Worm (Caenorhabditis elegans) whole organism, midembryonic: ENCODE data around the gene cpg-23.

Experiments
- T22C8.4 ChIP-seq: fragments of 200-800 bp; sonication (Bioruptor generic); IDR thresholded peaks from 2 replicates; pipeline ENCODE4 v1.3.6; 2022; ENCODE audit warnings: missing genetic modification characterization, missing compliant biosample characterization
- flt-1 ChIP-seq: fragments of 200-800 bp; sonication (Bioruptor generic); IDR thresholded peaks from 2 replicates; pipeline ENCODE4 v1.3.6; 2022; ENCODE audit warnings: missing genetic modification characterization, missing compliant biosample characterization
- ref-1 ChIP-seq: fragments of 200-800 bp; sonication (Bioruptor generic); conservative IDR thresholded peaks from 2 replicates; pipeline ENCODE4 v1.3.6; 2022; ENCODE audit warnings: missing genetic modification reagents, missing genetic modification characterization, missing compliant biosample characterization
- tab-1 ChIP-seq: fragments of 200-800 bp; sonication (Bioruptor generic); IDR thresholded peaks from 2 replicates; pipeline ENCODE4 v1.3.6; 2022; ENCODE audit warnings: missing genetic modification characterization, missing compliant biosample characterization
- ztf-23 ChIP-seq: fragments of 200-800 bp; sonication (Bioruptor generic); IDR thresholded peaks from 2 replicates; pipeline ENCODE4 v1.3.6; 2022; ENCODE audit warnings: missing genetic modification reagents, missing genetic modification characterization, missing compliant biosample characterization
- ztf-29 ChIP-seq: fragments of 200-800 bp; sonication (Bioruptor generic); IDR thresholded peaks from 2 replicates; pipeline ENCODE4 v1.3.6; 2022; ENCODE audit warnings: missing genetic modification reagents, missing genetic modification characterization, missing compliant biosample characterization

DNA sequence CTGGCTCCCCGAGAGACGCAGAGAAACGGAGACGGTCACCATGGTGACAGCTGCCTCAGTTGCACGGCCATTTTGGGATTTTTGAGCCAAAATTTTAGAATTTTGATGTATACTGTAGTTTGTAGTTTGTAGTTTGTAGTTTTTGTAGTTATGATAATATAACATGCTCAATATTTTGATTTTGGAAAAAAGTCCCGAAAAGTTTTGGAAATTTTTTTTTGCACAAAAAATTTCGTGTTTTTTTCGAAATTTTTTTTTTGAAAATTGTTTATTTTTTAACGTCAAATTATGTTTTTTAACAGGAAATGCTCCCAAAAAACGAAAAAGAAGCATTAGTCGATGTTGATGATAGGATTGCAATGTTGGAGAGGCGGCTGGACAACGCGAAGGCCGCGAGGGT lies 13.4 kb upstream of the cpg-23 start, which contains the start of gene dyf-17:
- no peak for TF ChIP-seq ref-1
- no peak for TF ChIP-seq ztf-29
- TF ChIP-seq tab-1 (GFP tag; lab: Robert Waterston, UW) = no peak
- TF ChIP-seq ztf-23 = no peak
- no peak for TF ChIP-seq T22C8.4 (GFP tag; lab: Robert Waterston, UW)
- TF ChIP-seq flt-1 (GFP tag; lab: Robert Waterston, UW) = no peak
